Worm (Caenorhabditis elegans) whole organism, late embryonic: ENCODE measurements around the gene ZC13.2.

Source experiments
- C08G9.2 ChIP-seq: sonication (generic microtip); optimal IDR thresholded peaks from 2 replicates; lab custom pipeline; 2016; ENCODE audit warnings: mild to moderate bottlenecking, missing genetic modification characterization, moderate library complexity, missing compliant biosample characterization
- K09A11.1 ChIP-seq: sonication (generic microtip); optimal IDR thresholded peaks from 2 replicates; lab custom pipeline; 2017; ENCODE audit warnings: antibody characterized with exemption, mild to moderate bottlenecking, missing genetic modification characterization, missing compliant biosample characterization; ENCODE audit not compliant: insufficient read depth
- Y22D7AL.16 ChIP-seq: sonication (generic microtip); optimal IDR thresholded peaks from 2 replicates; lab custom pipeline; 2016; ENCODE audit warnings: missing genetic modification characterization, missing compliant biosample characterization
- ama-1 ChIP-seq: fragments of 150-350 bp; optimal IDR thresholded peaks from 2 replicates; lab custom pipeline; 2014
- ceh-14 ChIP-seq: sonication (generic microtip); optimal IDR thresholded peaks from 2 replicates; lab custom pipeline; 2016; ENCODE audit warnings: missing genotype, missing genetic modification characterization, missing compliant biosample characterization
- ceh-2 ChIP-seq: sonication (generic microtip); optimal IDR thresholded peaks from 2 replicates; lab custom pipeline; 2016; ENCODE audit warnings: missing genotype, missing genetic modification characterization, missing compliant biosample characterization
- ceh-31 ChIP-seq: sonication (generic microtip); optimal IDR thresholded peaks from 2 replicates; lab custom pipeline; 2016; ENCODE audit warnings: missing genetic modification characterization, missing compliant biosample characterization
- ceh-34 ChIP-seq: sonication (generic microtip); optimal IDR thresholded peaks from 2 replicates; lab custom pipeline; 2016; ENCODE audit warnings: mild to moderate bottlenecking, missing genetic modification characterization, missing compliant biosample characterization
- ceh-48 ChIP-seq: sonication (generic microtip); optimal IDR thresholded peaks from 2 replicates; lab custom pipeline; 2016; ENCODE audit warnings: missing genetic modification characterization, inconsistent platforms, missing compliant biosample characterization
- elt-2 ChIP-seq: sonication (generic microtip); optimal IDR thresholded peaks from 2 replicates; lab custom pipeline; 2016; ENCODE audit warnings: missing genetic modification reagents, missing genetic modification characterization, missing compliant biosample characterization
- fkh-10 ChIP-seq: fragments of 150-350 bp; optimal IDR thresholded peaks from 2 replicates; lab custom pipeline; 2014; ENCODE audit warnings: missing biosample characterization, missing genetic modification reagents, missing genetic modification characterization
- hlh-13 ChIP-seq: fragments of 200-800 bp; sonication (Bioruptor generic); optimal IDR thresholded peaks from 2 replicates; lab custom pipeline; 2018; ENCODE audit warnings: mild to moderate bottlenecking, missing genetic modification characterization, missing compliant biosample characterization
- hlh-30 ChIP-seq: sonication (generic microtip); optimal IDR thresholded peaks from 2 replicates; lab custom pipeline; 2017; ENCODE audit warnings: antibody characterized with exemption, missing genetic modification characterization, missing compliant biosample characterization; ENCODE audit not compliant: insufficient read depth
- hlh-6 ChIP-seq: sonication (generic microtip); optimal IDR thresholded peaks from 2 replicates; lab custom pipeline; 2016; ENCODE audit warnings: missing genotype, missing genetic modification characterization, missing compliant biosample characterization
- hlh-8 ChIP-seq: sonication (generic microtip); optimal IDR thresholded peaks from 2 replicates; lab custom pipeline; 2016; ENCODE audit warnings: missing genotype, missing genetic modification characterization, missing compliant biosample characterization
- lim-6 ChIP-seq: sonication (generic microtip); optimal IDR thresholded peaks from 2 replicates; lab custom pipeline; 2016; ENCODE audit warnings: missing genetic modification characterization, missing compliant biosample characterization
- lin-11 ChIP-seq: fragments of 200-800 bp; sonication (Bioruptor generic); optimal IDR thresholded peaks from 2 replicates; lab custom pipeline; 2018; ENCODE audit warnings: mild to moderate bottlenecking, missing genetic modification characterization, missing compliant biosample characterization
- madf-2 ChIP-seq: sonication (generic microtip); optimal IDR thresholded peaks from 2 replicates; lab custom pipeline; 2017; ENCODE audit warnings: missing genetic modification characterization, missing compliant biosample characterization
- nhr-11 ChIP-seq: fragments of 150-350 bp; optimal IDR thresholded peaks from 2 replicates; lab custom pipeline; 2014; ENCODE audit warnings: missing biosample characterization, missing genetic modification characterization
- odd-2 ChIP-seq: sonication (generic microtip); optimal IDR thresholded peaks from 2 replicates; lab custom pipeline; 2017; ENCODE audit warnings: antibody characterized with exemption, mild to moderate bottlenecking, missing genetic modification characterization, missing compliant biosample characterization
- pat-9 ChIP-seq: fragments of 200-800 bp; sonication (Bioruptor generic); optimal IDR thresholded peaks from 2 replicates; lab custom pipeline; 2018; ENCODE audit warnings: mild to moderate bottlenecking, missing genetic modification characterization, moderate library complexity, missing compliant biosample characterization
- pha-4 ChIP-seq: fragments of 150-350 bp; optimal IDR thresholded peaks from 2 replicates; lab custom pipeline; 2018; ENCODE audit warnings: missing biosample characterization, missing genetic modification reagents, missing genetic modification characterization
- pqm-1 ChIP-seq: sonication (generic microtip); optimal IDR thresholded peaks from 2 replicates; lab custom pipeline; 2016; ENCODE audit warnings: missing genetic modification characterization, missing compliant biosample characterization
- pros-1 ChIP-seq: fragments of 150-350 bp; optimal IDR thresholded peaks from 2 replicates; lab custom pipeline; 2014; ENCODE audit warnings: missing biosample characterization, missing genetic modification reagents, missing genetic modification characterization
- ref-2 ChIP-seq: sonication (generic microtip); optimal IDR thresholded peaks from 2 replicates; lab custom pipeline; 2016; ENCODE audit warnings: missing genetic modification characterization, missing compliant biosample characterization
- rnt-1 ChIP-seq: sonication (generic microtip); optimal IDR thresholded peaks from 2 replicates; lab custom pipeline; 2016; ENCODE audit warnings: missing genetic modification characterization, missing compliant biosample characterization
- sdc-2 ChIP-seq: sonication (generic microtip); optimal IDR thresholded peaks from 2 replicates; lab custom pipeline; 2016; ENCODE audit warnings: missing genotype, missing genetic modification characterization, missing compliant biosample characterization
- sox-2 ChIP-seq: fragments of 200-800 bp; sonication (Bioruptor generic); IDR thresholded peaks from 2 replicates; pipeline ENCODE4 v1.3.6; 2022; ENCODE audit warnings: missing genetic modification reagents, missing genetic modification characterization, missing compliant biosample characterization
- sox-4 ChIP-seq: sonication (generic microtip); optimal IDR thresholded peaks from 2 replicates; lab custom pipeline; 2017; ENCODE audit warnings: mild to moderate bottlenecking, missing genetic modification characterization, inconsistent platforms, missing compliant biosample characterization
- tbx-2 ChIP-seq: sonication (generic microtip); optimal IDR thresholded peaks from 2 replicates; lab custom pipeline; 2016; ENCODE audit warnings: missing genetic modification characterization, missing compliant biosample characterization
- unc-3 ChIP-seq, 2 experiments: fragments of 200-800 bp in 1 of 2; sonication (Bioruptor generic) in 1 of 2; sonication (generic microtip) in 1 of 2; conservative IDR thresholded peaks in 1 of 2; optimal IDR thresholded peaks in 1 of 2; 2 replicates each; pipeline versions ENCODE4 v1.3.6 to Lab custom; 2016 to 2022; ENCODE audit warnings: missing compliant biosample characterization in 2 of 2, missing genetic modification characterization in 2 of 2, missing genetic modification reagents in 1 of 2
- unc-42 ChIP-seq: sonication (generic microtip); optimal IDR thresholded peaks from 2 replicates; lab custom pipeline; 2016; ENCODE audit warnings: missing genotype, missing genetic modification characterization, missing compliant biosample characterization
- unc-86 ChIP-seq: sonication (generic microtip); optimal IDR thresholded peaks from 2 replicates; lab custom pipeline; 2016; ENCODE audit warnings: missing genetic modification characterization, missing compliant biosample characterization
- zip-5 ChIP-seq: sonication (generic microtip); optimal IDR thresholded peaks from 2 replicates; lab custom pipeline; 2016; ENCODE audit warnings: missing genetic modification characterization, missing compliant biosample characterization

The ZC13.2 gene

ce11 chrX:915510-915909 is 35.0 kb downstream of the ZC13.2 start, which contains the start of gene sel-12:
TSS of gene sel-12 (plus strand) at chrX:915867.
- no peak for TF ChIP-seq sox-2 (GFP tag; lab: Robert Waterston, UW)
- peak; percentile 24 for TF ChIP-seq sdc-2 (tag; lab: Kevin White, UChicago)
- TF ChIP-seq C08G9.2 (tag; lab: Kevin White, UChicago): peak; percentile 38
- TF ChIP-seq ref-2 (tag; lab: Kevin White, UChicago): peak; percentile 16
- TF ChIP-seq ceh-2: peak; percentile 63
- peak; percentile 13 for TF ChIP-seq hlh-6
- no peak for TF ChIP-seq lin-11
- TF ChIP-seq unc-86 (tag; lab: Kevin White, UChicago): no peak
- TF ChIP-seq Y22D7AL.16 (tag; lab: Kevin White, UChicago): no peak
- TF ChIP-seq tbx-2 (tag; lab: Kevin White, UChicago): peak; percentile 27
- peak; percentile 66 for TF ChIP-seq ceh-31 (tag; lab: Kevin White, UChicago)
- TF ChIP-seq pqm-1 (tag; lab: Kevin White, UChicago): no peak
- peak; percentile 31 for TF ChIP-seq hlh-8 (tag; lab: Kevin White, UChicago)
- peak; percentile 64 for TF ChIP-seq ceh-34 (tag; lab: Kevin White, UChicago)
- TF ChIP-seq unc-42 (tag; lab: Kevin White, UChicago): peak; percentile 27
- no peak for TF ChIP-seq hlh-13
- no peak for TF ChIP-seq sox-4 (tag; lab: Kevin White, UChicago)
- TF ChIP-seq ceh-48 (tag; lab: Kevin White, UChicago): peak; percentile 34
- TF ChIP-seq, all 69 proteins: peak for 11

ce11 chrX:918097-918496 is 37.6 kb downstream of the ZC13.2 start, which contains the start of gene F35H12.5:
TSS of gene F35H12.5 (plus strand) at chrX:918397.
- TF ChIP-seq pat-9 (tag; lab: Kevin White, UChicago) (no peak), lim-6 (tag; lab: Kevin White, UChicago) (no peak), lin-11 (no peak)

- TF ChIP-seq K09A11.1 (tag; lab: Kevin White, UChicago) (no peak), hlh-6 (no peak), hlh-30 (tag; lab: Kevin White, UChicago) (peak; percentile 47), zip-5 (no peak)
Measured at ce11 chrX:924495-925008, 44.1 kb downstream of the ZC13.2 start, which contains the start of the genes pifk-1 and tbc-11. TSS of gene pifk-1 (minus strand) at chrX:924511. TSS of gene tbc-11 (plus strand) at chrX:924958.

DNA sequence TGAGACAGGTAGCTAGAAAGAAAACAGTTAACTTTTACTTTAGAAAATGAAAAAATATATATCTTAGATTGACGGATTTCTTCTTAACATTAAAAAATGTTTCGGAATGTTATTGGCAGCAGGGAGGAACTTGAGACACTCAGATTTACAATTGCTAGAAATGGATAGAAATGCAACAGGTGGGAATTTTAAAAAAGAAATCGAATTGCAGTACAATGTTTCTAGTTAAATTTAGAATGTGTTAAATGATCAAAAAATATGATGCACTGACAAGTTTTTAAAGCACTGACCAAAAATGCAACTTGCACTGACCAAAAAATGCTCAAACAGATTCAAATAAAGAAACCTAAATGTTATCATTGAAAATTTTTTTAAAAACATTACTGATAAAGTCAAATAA is 45.7 kb downstream of the ZC13.2 start:
- TF ChIP-seq elt-2: no peak

ce11 chrX:927632-928031 is 47.2 kb downstream of the ZC13.2 start:
- TF ChIP-seq nhr-11 (no peak), rnt-1 (tag; lab: Kevin White, UChicago) (no peak), odd-2 (tag; lab: Kevin White, UChicago) (no peak), ref-2 (tag; lab: Kevin White, UChicago) (no peak), unc-3 (GFP tag; conservative IDR thresholded peaks at IDR 0.05; lab: Robert Waterston, UW) (no peak), unc-3 (tag; optimal IDR thresholded peaks at IDR 0.05; lab: Kevin White, UChicago) (no peak), ama-1 (no peak), madf-2 (tag; lab: Kevin White, UChicago) (no peak), pros-1 (tag; lab: Kevin White, UChicago) (no peak), unc-42 (tag; lab: Kevin White, UChicago) (no peak), Y22D7AL.16 (tag; lab: Kevin White, UChicago) (no peak), fkh-10 (GFP tag; lab: Kevin White, UChicago) (no peak), ceh-31 (tag; lab: Kevin White, UChicago) (no peak), pha-4 (tag; lab: Kevin White, UChicago) (no peak), ceh-14 (tag; lab: Kevin White, UChicago) (no peak), pqm-1 (tag; lab: Kevin White, UChicago) (no peak)
- TF ChIP-seq, all 69 proteins: peak for 0
